Fruit fly (Drosophila melanogaster): Measurements from ENCODE around the gene CG32109.

DNA sequence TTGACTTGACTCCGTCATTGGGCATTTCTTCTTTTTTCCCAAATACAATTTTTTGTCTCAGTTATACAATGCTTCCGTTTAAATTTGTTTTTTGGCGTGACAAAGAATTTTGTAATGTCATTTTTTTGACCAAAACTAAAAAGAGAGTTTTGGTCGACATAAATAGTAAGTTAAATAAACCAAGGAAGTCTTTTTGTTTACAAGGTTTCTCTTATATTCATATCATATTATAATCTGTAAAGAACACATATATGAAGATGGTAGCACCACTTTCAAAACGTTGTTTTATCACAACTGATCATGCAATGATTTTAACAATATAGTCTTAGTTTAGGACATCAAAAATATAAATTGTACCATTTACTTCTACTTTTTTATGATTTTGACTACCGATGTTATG, 35.9 kb downstream of the CG32109 start, which contains the start of the genes CG10969 and CG17666:
- TF ChIP-seq CG16813 (GFP tag; IDR thresholded peaks at IDR 0.05; ENCODE audit: partially characterized antibody) (no peak), bab2 (GFP tag; optimal IDR thresholded peaks at IDR 0.05) (no peak), Doc2 (GFP tag; IDR thresholded peaks at IDR 0.05) (no peak), chinmo (GFP tag; IDR thresholded peaks at IDR 0.05; ENCODE audit: partially characterized antibody) (no peak), org-1 (GFP tag; optimal IDR thresholded peaks at IDR 0.05) (no peak), h (optimal IDR thresholded peaks at IDR 0.05) (no peak), pnt (GFP tag; optimal IDR thresholded peaks at IDR 0.05) (no peak), Hr39 (optimal IDR thresholded peaks at IDR 0.05) (no peak), CG12104 (GFP tag; optimal IDR thresholded peaks at IDR 0.05) (no peak), CG1603 (tag; optimal IDR thresholded peaks at IDR 0.05) (no peak), dan (GFP tag; IDR thresholded peaks at IDR 0.05) (no peak), CG11560 (tag; IDR thresholded peaks at IDR 0.05) (no peak), Sin3A (optimal IDR thresholded peaks at IDR 0.05) (no peak), sd (tag; optimal IDR thresholded peaks at IDR 0.05) (no peak)
